Worm (Caenorhabditis elegans) whole organism, late embryonic: ENCODE measurements around the gene C01B9.1.
A peak's percentile ranks its signal among the peaks of the same experiment; 100 is the strongest.

ENCODE experiments used
- C08G9.2 ChIP-seq: sonication (generic microtip); optimal IDR thresholded peaks from 2 replicates; lab custom pipeline; 2016; ENCODE audit warnings: mild to moderate bottlenecking, missing genetic modification characterization, moderate library complexity, missing compliant biosample characterization
- F13H6.1 ChIP-seq: sonication (generic microtip); optimal IDR thresholded peaks from 2 replicates; lab custom pipeline; 2016; ENCODE audit warnings: missing genetic modification characterization, missing compliant biosample characterization
- T23F11.4 ChIP-seq: fragments of 200-800 bp; sonication (Bioruptor generic); optimal IDR thresholded peaks from 2 replicates; lab custom pipeline; 2018; ENCODE audit warnings: mild to moderate bottlenecking, missing genetic modification characterization, missing compliant biosample characterization
- Y22D7AL.16 ChIP-seq: sonication (generic microtip); optimal IDR thresholded peaks from 2 replicates; lab custom pipeline; 2016; ENCODE audit warnings: missing genetic modification characterization, missing compliant biosample characterization
- ahr-1 ChIP-seq: sonication (generic microtip); optimal IDR thresholded peaks from 2 replicates; lab custom pipeline; 2016; ENCODE audit warnings: missing genetic modification characterization, missing compliant biosample characterization
- ama-1 ChIP-seq: fragments of 150-350 bp; optimal IDR thresholded peaks from 2 replicates; lab custom pipeline; 2014
- ceh-14 ChIP-seq: sonication (generic microtip); optimal IDR thresholded peaks from 2 replicates; lab custom pipeline; 2016; ENCODE audit warnings: missing genotype, missing genetic modification characterization, missing compliant biosample characterization
- ceh-19 ChIP-seq: fragments of 200-800 bp; sonication (Bioruptor generic); optimal IDR thresholded peaks from 2 replicates; lab custom pipeline; 2018; ENCODE audit warnings: mild to moderate bottlenecking, missing genetic modification characterization, missing compliant biosample characterization
- ceh-2 ChIP-seq: sonication (generic microtip); optimal IDR thresholded peaks from 2 replicates; lab custom pipeline; 2016; ENCODE audit warnings: missing genotype, missing genetic modification characterization, missing compliant biosample characterization
- ceh-22 ChIP-seq: sonication (generic microtip); optimal IDR thresholded peaks from 2 replicates; lab custom pipeline; 2017; ENCODE audit warnings: missing biosample characterization, missing genetic modification characterization
- ceh-24 ChIP-seq: sonication (generic microtip); optimal IDR thresholded peaks from 2 replicates; lab custom pipeline; 2016; ENCODE audit warnings: mild to moderate bottlenecking, missing genetic modification characterization, missing compliant biosample characterization
- ceh-31 ChIP-seq: sonication (generic microtip); optimal IDR thresholded peaks from 2 replicates; lab custom pipeline; 2016; ENCODE audit warnings: missing genetic modification characterization, missing compliant biosample characterization
- ceh-34 ChIP-seq: sonication (generic microtip); optimal IDR thresholded peaks from 2 replicates; lab custom pipeline; 2016; ENCODE audit warnings: mild to moderate bottlenecking, missing genetic modification characterization, missing compliant biosample characterization
- ceh-45 ChIP-seq: fragments of 200-800 bp; sonication (Bioruptor generic); IDR thresholded peaks from 2 replicates; pipeline ENCODE4 v1.3.6; 2022; ENCODE audit warnings: missing genetic modification reagents, missing genetic modification characterization, missing compliant biosample characterization
- ceh-48 ChIP-seq: sonication (generic microtip); optimal IDR thresholded peaks from 2 replicates; lab custom pipeline; 2016; ENCODE audit warnings: missing genetic modification characterization, inconsistent platforms, missing compliant biosample characterization
- ceh-6 ChIP-seq: fragments of 200-800 bp; sonication (Bioruptor generic); optimal IDR thresholded peaks from 2 replicates; lab custom pipeline; 2018; ENCODE audit warnings: mild to moderate bottlenecking, missing genetic modification characterization, missing compliant biosample characterization
- elt-2 ChIP-seq: sonication (generic microtip); optimal IDR thresholded peaks from 2 replicates; lab custom pipeline; 2016; ENCODE audit warnings: missing genetic modification reagents, missing genetic modification characterization, missing compliant biosample characterization
- elt-4 ChIP-seq: sonication (generic microtip); optimal IDR thresholded peaks from 2 replicates; lab custom pipeline; 2016; ENCODE audit warnings: missing genetic modification characterization, missing compliant biosample characterization
- fax-1 ChIP-seq: sonication (generic microtip); optimal IDR thresholded peaks from 2 replicates; lab custom pipeline; 2016; ENCODE audit warnings: missing genotype, missing genetic modification characterization, missing compliant biosample characterization
- fkh-10 ChIP-seq: fragments of 150-350 bp; optimal IDR thresholded peaks from 2 replicates; lab custom pipeline; 2014; ENCODE audit warnings: missing biosample characterization, missing genetic modification reagents, missing genetic modification characterization
- hlh-30 ChIP-seq: sonication (generic microtip); optimal IDR thresholded peaks from 2 replicates; lab custom pipeline; 2017; ENCODE audit warnings: antibody characterized with exemption, missing genetic modification characterization, missing compliant biosample characterization; ENCODE audit not compliant: insufficient read depth
- hlh-6 ChIP-seq: sonication (generic microtip); optimal IDR thresholded peaks from 2 replicates; lab custom pipeline; 2016; ENCODE audit warnings: missing genotype, missing genetic modification characterization, missing compliant biosample characterization
- hlh-8 ChIP-seq: sonication (generic microtip); optimal IDR thresholded peaks from 2 replicates; lab custom pipeline; 2016; ENCODE audit warnings: missing genotype, missing genetic modification characterization, missing compliant biosample characterization
- mec-3 ChIP-seq: sonication (generic microtip); optimal IDR thresholded peaks from 2 replicates; lab custom pipeline; 2016; ENCODE audit warnings: borderline replicate concordance, missing genetic modification characterization, missing compliant biosample characterization
- nfya-1 ChIP-seq: sonication (generic microtip); optimal IDR thresholded peaks from 2 replicates; lab custom pipeline; 2017; ENCODE audit warnings: missing genetic modification characterization, mild to moderate bottlenecking, missing compliant biosample characterization, antibody characterized with exemption, moderate library complexity
- nhr-11 ChIP-seq: fragments of 150-350 bp; optimal IDR thresholded peaks from 2 replicates; lab custom pipeline; 2014; ENCODE audit warnings: missing biosample characterization, missing genetic modification characterization
- npax-4 ChIP-seq: sonication (generic microtip); optimal IDR thresholded peaks from 2 replicates; lab custom pipeline; 2016; ENCODE audit warnings: missing genetic modification characterization, missing compliant biosample characterization
- odd-2 ChIP-seq: sonication (generic microtip); optimal IDR thresholded peaks from 2 replicates; lab custom pipeline; 2017; ENCODE audit warnings: antibody characterized with exemption, mild to moderate bottlenecking, missing genetic modification characterization, missing compliant biosample characterization
- pag-3 ChIP-seq: sonication (generic microtip); optimal IDR thresholded peaks from 2 replicates; lab custom pipeline; 2016; ENCODE audit warnings: missing compliant biosample characterization, missing genetic modification characterization, borderline replicate concordance
- pat-9 ChIP-seq: fragments of 200-800 bp; sonication (Bioruptor generic); optimal IDR thresholded peaks from 2 replicates; lab custom pipeline; 2018; ENCODE audit warnings: mild to moderate bottlenecking, missing genetic modification characterization, moderate library complexity, missing compliant biosample characterization
- pha-2 ChIP-seq: sonication (generic microtip); optimal IDR thresholded peaks from 2 replicates; lab custom pipeline; 2017; ENCODE audit warnings: mild to moderate bottlenecking, missing genetic modification characterization, missing compliant biosample characterization
- pha-4 ChIP-seq: fragments of 150-350 bp; optimal IDR thresholded peaks from 2 replicates; lab custom pipeline; 2018; ENCODE audit warnings: missing biosample characterization, missing genetic modification reagents, missing genetic modification characterization
- pqm-1 ChIP-seq: sonication (generic microtip); optimal IDR thresholded peaks from 2 replicates; lab custom pipeline; 2016; ENCODE audit warnings: missing genetic modification characterization, missing compliant biosample characterization
- pros-1 ChIP-seq: fragments of 150-350 bp; optimal IDR thresholded peaks from 2 replicates; lab custom pipeline; 2014; ENCODE audit warnings: missing biosample characterization, missing genetic modification reagents, missing genetic modification characterization
- ref-2 ChIP-seq: sonication (generic microtip); optimal IDR thresholded peaks from 2 replicates; lab custom pipeline; 2016; ENCODE audit warnings: missing genetic modification characterization, missing compliant biosample characterization
- sdc-2 ChIP-seq: sonication (generic microtip); optimal IDR thresholded peaks from 2 replicates; lab custom pipeline; 2016; ENCODE audit warnings: missing genotype, missing genetic modification characterization, missing compliant biosample characterization
- tbx-2 ChIP-seq: sonication (generic microtip); optimal IDR thresholded peaks from 2 replicates; lab custom pipeline; 2016; ENCODE audit warnings: missing genetic modification characterization, missing compliant biosample characterization
- tbx-7 ChIP-seq: sonication (generic microtip); optimal IDR thresholded peaks from 2 replicates; lab custom pipeline; 2016; ENCODE audit warnings: missing genotype, missing genetic modification characterization, missing compliant biosample characterization
- unc-42 ChIP-seq: sonication (generic microtip); optimal IDR thresholded peaks from 2 replicates; lab custom pipeline; 2016; ENCODE audit warnings: missing genotype, missing genetic modification characterization, missing compliant biosample characterization
- unc-55 ChIP-seq: sonication (generic microtip); optimal IDR thresholded peaks from 2 replicates; lab custom pipeline; 2017; ENCODE audit warnings: missing biosample characterization, missing genetic modification reagents, missing genetic modification characterization
- unc-86 ChIP-seq: sonication (generic microtip); optimal IDR thresholded peaks from 2 replicates; lab custom pipeline; 2016; ENCODE audit warnings: missing genetic modification characterization, missing compliant biosample characterization
- zip-5 ChIP-seq: sonication (generic microtip); optimal IDR thresholded peaks from 2 replicates; lab custom pipeline; 2016; ENCODE audit warnings: missing genetic modification characterization, missing compliant biosample characterization

Gene C01B9.1

DNA sequence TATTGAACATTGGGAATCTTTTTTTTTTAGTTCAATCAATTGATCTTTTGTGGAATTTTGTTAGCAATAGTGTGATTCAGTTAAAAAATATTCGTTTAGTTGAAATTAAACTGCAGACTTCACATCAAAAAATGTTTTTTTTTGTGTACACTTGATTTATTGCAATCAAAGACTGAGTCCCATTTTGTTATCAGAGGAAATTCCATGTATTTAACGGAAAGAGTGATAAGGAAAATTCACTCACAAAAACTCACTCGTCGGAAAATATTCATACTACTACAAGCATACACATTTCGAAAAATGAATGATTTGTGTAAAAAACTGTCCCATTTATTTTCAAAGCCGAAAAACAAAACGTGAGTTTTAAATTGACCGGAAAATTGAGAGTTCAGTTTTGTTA is at the start of gene C01B9.1:
TSS of gene C01B9.1 (plus strand) at position 241 of the 400 bp plus-strand sequence.
- TF ChIP-seq unc-55 (GFP tag; lab: Kevin White, UChicago) (no peak), tbx-2 (no peak), elt-2 (tag; lab: Kevin White, UChicago) (peak; percentile 44)

ce11 chrII:13722763-13723162 is 48.6 kb upstream of the C01B9.1 start, which contains the start of gene Y54G9A.5:
Gene Y54G9A.5 (plus strand): TSS chrII:13723007.
- TF ChIP-seq C08G9.2 (tag; lab: Kevin White, UChicago), result peak; percentile 14
- no peak for TF ChIP-seq elt-4
- peak; percentile 12 for TF ChIP-seq ceh-31

DNA sequence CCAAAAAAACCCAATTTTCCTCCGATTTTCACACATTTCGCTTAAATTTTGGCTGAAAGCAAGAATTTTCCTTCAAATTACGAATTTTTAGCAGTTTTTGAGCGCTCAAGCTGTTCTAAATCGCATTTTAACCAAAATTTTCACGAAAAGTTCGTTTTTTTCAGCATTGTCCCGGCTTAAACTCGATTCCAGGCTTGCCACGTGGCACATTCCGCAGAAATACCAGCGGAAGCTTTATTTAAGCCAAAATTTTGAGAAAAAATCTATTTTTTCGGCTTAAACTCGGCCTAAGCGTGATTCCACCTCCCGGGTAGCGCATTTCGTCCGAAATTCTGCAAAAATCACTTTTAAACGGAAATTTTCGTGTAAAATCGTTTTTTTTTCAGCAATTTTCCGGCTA is 47.6 kb upstream of the C01B9.1 start:
- no peak for TF ChIP-seq fkh-10 (GFP tag; lab: Kevin White, UChicago)
- TF ChIP-seq ceh-6 (GFP tag; lab: Kevin White, UChicago), result no peak
- no peak for TF ChIP-seq hlh-6

DNA sequence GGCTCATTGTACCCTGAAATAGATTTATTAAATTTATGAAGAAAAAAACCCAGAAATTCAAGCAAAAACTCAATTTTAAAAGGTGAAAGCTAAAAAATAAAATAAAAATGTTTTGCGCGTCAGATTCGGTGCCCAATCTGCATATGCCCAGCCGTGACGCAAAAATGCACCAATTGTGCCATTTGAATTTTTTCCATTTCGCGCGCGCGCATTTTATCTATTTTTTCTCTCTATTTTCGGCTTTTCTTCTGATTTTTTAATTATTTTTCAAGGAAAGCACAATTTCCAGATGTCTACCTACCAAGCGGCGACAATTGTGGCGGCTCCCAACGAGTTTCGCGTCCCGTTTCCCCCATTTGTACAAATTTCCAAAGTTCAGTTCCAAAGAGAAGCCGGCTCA is 45.6 kb upstream of the C01B9.1 start, which contains the start of the genes Y54G9A.7 and bub-3:
TSS of gene Y54G9A.7 (minus strand) at position 7 of the 400 bp plus-strand sequence.
TSS of gene bub-3 (plus strand) at position 270 of the 400 bp plus-strand sequence.
- TF ChIP-seq pha-2 (no peak), ceh-14 (no peak), pat-9 (tag; lab: Kevin White, UChicago) (no peak), unc-42 (tag; lab: Kevin White, UChicago) (peak; percentile 23), pha-4 (no peak), unc-86 (no peak)

- TF ChIP-seq pha-2 (no peak), ceh-19 (GFP tag; lab: Kevin White, UChicago) (no peak), pqm-1 (tag; lab: Kevin White, UChicago) (no peak), mec-3 (tag; lab: Kevin White, UChicago) (no peak), ceh-2 (tag; lab: Kevin White, UChicago) (no peak), zip-5 (tag; lab: Kevin White, UChicago) (no peak), ahr-1 (tag; lab: Kevin White, UChicago) (no peak), T23F11.4 (GFP tag; lab: Kevin White, UChicago) (no peak), ceh-48 (tag; lab: Kevin White, UChicago) (no peak), hlh-30 (tag; lab: Kevin White, UChicago) (no peak), ceh-22 (tag; lab: Kevin White, UChicago) (no peak), tbx-7 (tag; lab: Kevin White, UChicago) (no peak)
These were observed 42.0 kb upstream of the C01B9.1 start, which contains the start of gene Y54G9A.9 for ce11 chrII:13729416-13729815. Gene Y54G9A.9 (plus strand): TSS chrII:13729716.

DNA sequence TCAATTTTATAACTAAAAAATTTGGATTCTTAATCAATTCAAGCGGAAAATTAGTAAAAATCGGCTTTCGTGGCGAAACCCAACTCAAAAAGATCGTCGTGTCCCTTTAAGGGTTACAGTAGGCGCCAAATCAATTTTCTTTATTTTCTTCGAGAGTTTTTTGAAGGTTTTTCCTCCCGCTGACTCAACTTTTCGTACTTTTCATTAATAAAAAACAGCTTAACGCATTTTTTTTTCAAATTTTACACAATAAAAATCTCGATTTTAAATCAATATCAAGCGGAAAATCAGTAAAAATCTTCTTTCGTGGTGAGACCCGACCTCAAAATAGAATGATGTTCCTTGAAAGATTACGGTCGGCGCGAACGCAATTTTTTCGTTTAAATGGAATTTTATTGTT is 39.2 kb upstream of the C01B9.1 start:
- TF ChIP-seq ref-2 (tag; lab: Kevin White, UChicago), result no peak
- TF ChIP-seq Y22D7AL.16 (tag; lab: Kevin White, UChicago), result no peak
- no peak for TF ChIP-seq ama-1
- TF ChIP-seq pros-1 (tag; lab: Kevin White, UChicago), result no peak
- TF ChIP-seq ceh-34, result no peak
- TF ChIP-seq odd-2 (tag; lab: Kevin White, UChicago), result no peak
- no peak for TF ChIP-seq F13H6.1 (tag; lab: Kevin White, UChicago)
- TF ChIP-seq unc-86, result no peak
- TF ChIP-seq fax-1 (tag; lab: Kevin White, UChicago), result no peak
- TF ChIP-seq sdc-2 (tag; lab: Kevin White, UChicago), result no peak
- no peak for TF ChIP-seq ceh-45 (GFP tag; lab: Robert Waterston, UW)
- TF ChIP-seq pag-3, result no peak
- no peak for TF ChIP-seq nhr-11 (tag; lab: Kevin White, UChicago)
- TF ChIP-seq nfya-1, result no peak
- no peak for TF ChIP-seq ceh-22 (tag; lab: Kevin White, UChicago)
- no peak for TF ChIP-seq ceh-24 (tag; lab: Kevin White, UChicago)
- no peak for TF ChIP-seq npax-4 (tag; lab: Kevin White, UChicago)
- no peak for TF ChIP-seq ceh-19 (GFP tag; lab: Kevin White, UChicago)
- no peak for TF ChIP-seq ceh-48 (tag; lab: Kevin White, UChicago)
- TF ChIP-seq hlh-8 (tag; lab: Kevin White, UChicago), result no peak
